Worm (Caenorhabditis elegans) whole organism, L2 larva: ENCODE measurements around the gene hal-2.
A peak's percentile ranks its signal among the peaks of the same experiment; 100 is the strongest.

Experiments used
- C34F6.9 ChIP-seq: fragments of 150-350 bp; optimal IDR thresholded peaks from 2 replicates; lab custom pipeline; 2014; ENCODE audit warnings: missing biosample characterization, missing genetic modification characterization
- F13H6.1 ChIP-seq: sonication (generic microtip); optimal IDR thresholded peaks from 2 replicates; lab custom pipeline; 2016; ENCODE audit warnings: missing genetic modification characterization, missing compliant biosample characterization
- R02D3.7 ChIP-seq: fragments of 150-350 bp; optimal IDR thresholded peaks from 2 replicates; lab custom pipeline; 2014; ENCODE audit warnings: missing biosample characterization, missing genetic modification characterization
- Y55F3AM.14 ChIP-seq: fragments of 200-800 bp; sonication (Bioruptor generic); optimal IDR thresholded peaks from 2 replicates; lab custom pipeline; 2018; ENCODE audit warnings: mild to moderate bottlenecking, missing genetic modification characterization, missing compliant biosample characterization
- ZK546.5 ChIP-seq: sonication (generic microtip); optimal IDR thresholded peaks from 2 replicates; lab custom pipeline; 2017; ENCODE audit warnings: missing biosample characterization, missing genetic modification characterization
- alr-1 ChIP-seq: fragments of 150-350 bp; optimal IDR thresholded peaks from 2 replicates; lab custom pipeline; 2014; ENCODE audit warnings: missing biosample characterization, missing genetic modification characterization
- aly-2 ChIP-seq: fragments of 150-350 bp; optimal IDR thresholded peaks from 2 replicates; lab custom pipeline; 2014; ENCODE audit warnings: missing biosample characterization, missing genetic modification characterization
- ama-1 ChIP-seq: fragments of 150-350 bp; optimal IDR thresholded peaks from 2 replicates; lab custom pipeline; 2018; ENCODE audit warnings: inconsistent platforms
- blmp-1 ChIP-seq: sonication (generic microtip); optimal IDR thresholded peaks from 2 replicates; lab custom pipeline; 2017; ENCODE audit warnings: missing genetic modification characterization, mild to moderate bottlenecking, missing compliant biosample characterization, antibody characterized with exemption, moderate library complexity; ENCODE audit not compliant: insufficient read depth
- ceh-16 ChIP-seq: fragments of 150-350 bp; optimal IDR thresholded peaks from 2 replicates; lab custom pipeline; 2014; ENCODE audit warnings: missing biosample characterization, missing genetic modification characterization
- ceh-82 ChIP-seq: fragments of 150-350 bp; optimal IDR thresholded peaks from 2 replicates; lab custom pipeline; 2014; ENCODE audit warnings: missing biosample characterization, missing genetic modification characterization
- crh-2 ChIP-seq: sonication (generic microtip); optimal IDR thresholded peaks from 2 replicates; lab custom pipeline; 2017; ENCODE audit warnings: missing biosample characterization, missing genetic modification characterization
- dmd-4 ChIP-seq: sonication (generic microtip); optimal IDR thresholded peaks from 2 replicates; lab custom pipeline; 2017; ENCODE audit warnings: missing biosample characterization, missing genetic modification characterization
- egl-27 ChIP-seq: sonication (generic microtip); optimal IDR thresholded peaks from 3 replicates; lab custom pipeline; 2017; ENCODE audit warnings: missing biosample characterization, missing genetic modification reagents, missing genetic modification characterization
- elt-1 ChIP-seq: fragments of 150-350 bp; optimal IDR thresholded peaks from 2 replicates; lab custom pipeline; 2014; ENCODE audit warnings: missing biosample characterization, missing genetic modification characterization
- elt-3 ChIP-seq: sonication (generic microtip); optimal IDR thresholded peaks from 2 replicates; lab custom pipeline; 2017; ENCODE audit warnings: missing biosample characterization, missing genetic modification characterization
- fos-1 ChIP-seq: fragments of 150-350 bp; optimal IDR thresholded peaks from 2 replicates; lab custom pipeline; 2014; ENCODE audit warnings: missing biosample characterization, missing genetic modification characterization
- gmeb-1 ChIP-seq: fragments of 150-350 bp; optimal IDR thresholded peaks from 2 replicates; lab custom pipeline; 2014; ENCODE audit warnings: missing biosample characterization, missing genetic modification characterization
- lin-11 ChIP-seq: fragments of 150-350 bp; sonication (generic microtip); optimal IDR thresholded peaks from 2 replicates; lab custom pipeline; 2014; ENCODE audit warnings: missing biosample characterization, missing genetic modification characterization, inconsistent platforms, mixed read lengths
- lin-13 ChIP-seq: fragments of 150-350 bp; optimal IDR thresholded peaks from 2 replicates; lab custom pipeline; 2014; ENCODE audit warnings: missing biosample characterization, missing genetic modification reagents, missing genetic modification characterization
- lin-39 ChIP-seq: fragments of 150-350 bp; optimal IDR thresholded peaks from 2 replicates; lab custom pipeline; 2014; ENCODE audit warnings: missing biosample characterization, missing genetic modification reagents, missing genetic modification characterization
- lsy-2 ChIP-seq, 2 experiments: fragments of 150-350 bp in 1 of 2; sonication (generic microtip) in 1 of 2; optimal IDR thresholded peaks; 2 replicates each; lab custom pipeline; 2014 to 2017; ENCODE audit warnings: missing biosample characterization in 2 of 2, missing genetic modification characterization in 2 of 2
- mab-5 ChIP-seq: fragments of 150-350 bp; optimal IDR thresholded peaks from 2 replicates; lab custom pipeline; 2014; ENCODE audit warnings: missing biosample characterization, missing genetic modification characterization
- mbf-1 ChIP-seq: sonication (generic microtip); optimal IDR thresholded peaks from 2 replicates; lab custom pipeline; 2017; ENCODE audit warnings: missing biosample characterization, missing genetic modification characterization
- mdl-1 ChIP-seq, 2 experiments: fragments of 150-350 bp in 1 of 2; sonication (generic microtip) in 1 of 2; optimal IDR thresholded peaks; 2 replicates each; lab custom pipeline; 2017; ENCODE audit warnings: missing biosample characterization in 2 of 2, missing genetic modification characterization in 2 of 2
- nhr-10 ChIP-seq: sonication (generic microtip); optimal IDR thresholded peaks from 2 replicates; lab custom pipeline; 2017; ENCODE audit warnings: missing biosample characterization, missing genetic modification characterization
- nhr-11 ChIP-seq: fragments of 150-350 bp; optimal IDR thresholded peaks from 2 replicates; lab custom pipeline; 2014; ENCODE audit warnings: missing biosample characterization, missing genetic modification characterization
- nhr-12 ChIP-seq: fragments of 150-350 bp; optimal IDR thresholded peaks from 2 replicates; lab custom pipeline; 2014; ENCODE audit warnings: missing biosample characterization, missing genetic modification characterization
- nhr-129 ChIP-seq: fragments of 150-350 bp; optimal IDR thresholded peaks from 2 replicates; lab custom pipeline; 2014; ENCODE audit warnings: missing biosample characterization, missing genetic modification characterization
- nhr-21 ChIP-seq: fragments of 150-350 bp; optimal IDR thresholded peaks from 2 replicates; lab custom pipeline; 2014; ENCODE audit warnings: missing biosample characterization, missing genetic modification characterization
- nhr-23 ChIP-seq: fragments of 150-350 bp; optimal IDR thresholded peaks from 2 replicates; lab custom pipeline; 2014; ENCODE audit warnings: missing biosample characterization, missing genetic modification reagents, missing genetic modification characterization
- nhr-237 ChIP-seq: fragments of 150-350 bp; optimal IDR thresholded peaks from 2 replicates; lab custom pipeline; 2014; ENCODE audit warnings: missing biosample characterization, missing genetic modification characterization
- nhr-25 ChIP-seq: fragments of 150-350 bp; sonication (generic microtip); optimal IDR thresholded peaks from 3 replicates; lab custom pipeline; 2014; ENCODE audit warnings: missing biosample characterization, missing genetic modification characterization
- nhr-6 ChIP-seq: fragments of 150-350 bp; optimal IDR thresholded peaks from 2 replicates; lab custom pipeline; 2014; ENCODE audit warnings: missing biosample characterization, missing genetic modification characterization
- nhr-77 ChIP-seq: fragments of 150-350 bp; optimal IDR thresholded peaks from 2 replicates; lab custom pipeline; 2014; ENCODE audit warnings: missing biosample characterization, missing genetic modification characterization
- peb-1 ChIP-seq: fragments of 150-350 bp; optimal IDR thresholded peaks from 2 replicates; lab custom pipeline; 2014; ENCODE audit warnings: missing biosample characterization, missing genetic modification characterization
- sem-4 ChIP-seq: fragments of 150-350 bp; optimal IDR thresholded peaks from 2 replicates; lab custom pipeline; 2014; ENCODE audit warnings: missing biosample characterization, missing genetic modification reagents, missing genetic modification characterization
- skn-1 ChIP-seq: sonication (generic microtip); optimal IDR thresholded peaks from 2 replicates; lab custom pipeline; 2017; ENCODE audit warnings: missing biosample characterization, missing genetic modification characterization
- sma-3 ChIP-seq: sonication (generic microtip); optimal IDR thresholded peaks from 2 replicates; lab custom pipeline; 2016; ENCODE audit warnings: missing genetic modification reagents, missing genetic modification characterization, missing compliant biosample characterization
- sma-9 ChIP-seq, 2 experiments: fragments of 150-350 bp in 1 of 2; sonication (generic microtip) in 1 of 2; optimal IDR thresholded peaks; 2 replicates each; lab custom pipeline; 2014 to 2016; ENCODE audit warnings: missing genetic modification characterization in 2 of 2, mild to moderate bottlenecking in 1 of 2, missing biosample characterization in 1 of 2, missing compliant biosample characterization in 1 of 2, missing genetic modification reagents in 1 of 2, moderate library complexity in 1 of 2
- snpc-4 ChIP-seq: fragments of 150-350 bp; optimal IDR thresholded peaks from 2 replicates; lab custom pipeline; 2014; ENCODE audit warnings: missing biosample characterization, missing genetic modification characterization
- unc-39 ChIP-seq: fragments of 150-350 bp; optimal IDR thresholded peaks from 2 replicates; lab custom pipeline; 2014; ENCODE audit warnings: missing biosample characterization, missing genetic modification characterization
- unc-55 ChIP-seq: fragments of 150-350 bp; sonication (generic microtip); optimal IDR thresholded peaks from 3 replicates; lab custom pipeline; 2014; ENCODE audit warnings: missing biosample characterization, missing genetic modification reagents, missing genetic modification characterization
- unc-62 ChIP-seq: fragments of 150-350 bp; optimal IDR thresholded peaks from 2 replicates; lab custom pipeline; 2014; ENCODE audit warnings: missing biosample characterization, missing genetic modification reagents, missing genetic modification characterization
- zag-1 ChIP-seq: fragments of 150-350 bp; optimal IDR thresholded peaks from 2 replicates; lab custom pipeline; 2014; ENCODE audit warnings: missing biosample characterization, missing genetic modification characterization
- ztf-1 ChIP-seq: fragments of 200-800 bp; sonication (Bioruptor generic); conservative IDR thresholded peaks from 2 replicates; pipeline ENCODE4 v1.3.6; 2022; ENCODE audit warnings: missing genetic modification characterization, missing compliant biosample characterization
- ztf-11 ChIP-seq: sonication (generic microtip); optimal IDR thresholded peaks from 2 replicates; lab custom pipeline; 2017; ENCODE audit warnings: missing biosample characterization, missing genetic modification characterization
- ztf-4 ChIP-seq: fragments of 150-350 bp; optimal IDR thresholded peaks from 2 replicates; lab custom pipeline; 2014; ENCODE audit warnings: missing biosample characterization, missing genetic modification characterization

hal-2 gene

ce11 chrIII:10088508-10088981, at the start of gene hal-2:
TSS of gene hal-2 (minus strand) at chrIII:10088931.
- TF ChIP-seq nhr-23 (tag; lab: Kevin White, UChicago) = no peak
- no peak for TF ChIP-seq nhr-129 (tag; lab: Kevin White, UChicago)
- no peak for TF ChIP-seq Y55F3AM.14 (GFP tag; lab: Kevin White, UChicago)
- TF ChIP-seq lsy-2 (tag; optimal IDR thresholded peaks at IDR 0.05; lab: Kevin White, UChicago) = no peak
- TF ChIP-seq nhr-21 = no peak
- TF ChIP-seq peb-1 (tag; lab: Kevin White, UChicago) = no peak
- TF ChIP-seq nhr-237 (tag; lab: Kevin White, UChicago) = no peak
- no peak for TF ChIP-seq unc-39 (tag; lab: Kevin White, UChicago)
- TF ChIP-seq alr-1 (tag; lab: Kevin White, UChicago) = no peak
- no peak for TF ChIP-seq sma-3 (GFP tag; lab: Kevin White, UChicago)
- TF ChIP-seq crh-2 = no peak
- no peak for TF ChIP-seq ztf-4 (tag; lab: Kevin White, UChicago)
- no peak for TF ChIP-seq ZK546.5 (tag; lab: Kevin White, UChicago)
- TF ChIP-seq snpc-4 (tag; lab: Kevin White, UChicago) = no peak
- TF ChIP-seq blmp-1 (tag; lab: Kevin White, UChicago) = no peak
- TF ChIP-seq mdl-1 (tag; optimal IDR thresholded peaks at IDR 0.05; lab: Kevin White, UChicago) = no peak
- no peak for TF ChIP-seq ztf-1 (GFP tag; lab: Robert Waterston, UW)
- TF ChIP-seq fos-1 (tag; lab: Kevin White, UChicago) = no peak
- no peak for TF ChIP-seq C34F6.9 (tag; lab: Kevin White, UChicago)
- TF ChIP-seq ceh-16 = no peak
- TF ChIP-seq, all 48 proteins: peak for 0

ce11 chrIII:10136778-10137177, 48.0 kb upstream of the hal-2 start, which contains the start of gene ZK1128.7:
TSS of gene ZK1128.7 (plus strand) at chrIII:10137006.
- TF ChIP-seq F13H6.1 (tag; lab: Kevin White, UChicago) (peak; percentile 43), mbf-1 (tag; lab: Kevin White, UChicago) (no peak), blmp-1 (tag; lab: Kevin White, UChicago) (peak; percentile 22), mab-5 (tag; lab: Kevin White, UChicago) (no peak), fos-1 (tag; lab: Kevin White, UChicago) (no peak), crh-2 (no peak), ceh-82 (tag; lab: Kevin White, UChicago) (no peak), nhr-10 (tag; lab: Kevin White, UChicago) (no peak), gmeb-1 (tag; lab: Kevin White, UChicago) (no peak), nhr-77 (tag; lab: Kevin White, UChicago) (no peak), ceh-16 (no peak), lin-13 (GFP tag; lab: Kevin White, UChicago) (no peak), nhr-21 (no peak), snpc-4 (tag; lab: Kevin White, UChicago) (no peak), unc-55 (GFP tag; lab: Kevin White, UChicago) (peak; percentile 36), skn-1 (tag; lab: Kevin White, UChicago) (no peak), mdl-1 (tag; optimal IDR thresholded peaks at IDR 0.05; lab: Kevin White, UChicago) (no peak), ZK546.5 (tag; lab: Kevin White, UChicago) (no peak), nhr-6 (tag; lab: Kevin White, UChicago) (no peak), nhr-237 (tag; lab: Kevin White, UChicago) (no peak), elt-1 (tag; lab: Kevin White, UChicago) (no peak), ztf-11 (no peak), sma-3 (GFP tag; lab: Kevin White, UChicago) (no peak), dmd-4 (tag; lab: Kevin White, UChicago) (no peak), peb-1 (tag; lab: Kevin White, UChicago) (no peak), sem-4 (no peak), lin-39 (tag; lab: Kevin White, UChicago) (no peak), zag-1 (tag; lab: Kevin White, UChicago) (no peak), unc-62 (GFP tag; lab: Kevin White, UChicago) (no peak), unc-39 (tag; lab: Kevin White, UChicago) (no peak), Y55F3AM.14 (GFP tag; lab: Kevin White, UChicago) (no peak), aly-2 (no peak), egl-27 (no peak), lin-11 (tag; lab: Kevin White, UChicago) (no peak), elt-3 (tag; lab: Kevin White, UChicago) (no peak), alr-1 (tag; lab: Kevin White, UChicago) (no peak), nhr-129 (tag; lab: Kevin White, UChicago) (no peak), lsy-2 (tag; optimal IDR thresholded peaks at IDR 0.05; lab: Kevin White, UChicago) (peak in 1 of 2 experiments; percentile 30), nhr-23 (tag; lab: Kevin White, UChicago) (no peak), sma-9 (GFP tag; optimal IDR thresholded peaks at IDR 0.05; lab: Kevin White, UChicago) (peak; percentile 20), sma-9 (tag; optimal IDR thresholded peaks at IDR 0.05; lab: Kevin White, UChicago) (no peak), nhr-12 (tag; lab: Kevin White, UChicago) (no peak), nhr-11 (tag; lab: Kevin White, UChicago) (no peak), R02D3.7 (tag; lab: Kevin White, UChicago) (no peak), ama-1 (no peak), ztf-4 (tag; lab: Kevin White, UChicago) (no peak), C34F6.9 (tag; lab: Kevin White, UChicago) (peak; percentile 15), nhr-25 (no peak), ztf-1 (GFP tag; lab: Robert Waterston, UW) (no peak)
